Worm (Caenorhabditis elegans) whole organism, young adult: Measurements from ENCODE around the gene F32D1.3.

Experiments used
- hrde-1 ChIP-seq: sonication (generic microtip); optimal IDR thresholded peaks from 2 replicates; lab custom pipeline; 2016; ENCODE audit warnings: missing genetic modification characterization, mild to moderate bottlenecking, missing compliant biosample characterization, moderate library complexity, missing genotype, missing genetic modification reagents, borderline replicate concordance
- lin-35 ChIP-seq, 3 experiments: fragments of 150-350 bp in 2 of 3; sonication (generic microtip) in 1 of 3; optimal IDR thresholded peaks; 2 replicates each; lab custom pipeline; 2014 to 2018; ENCODE audit warnings: missing biosample characterization in 3 of 3, missing genetic modification characterization in 3 of 3, missing genetic modification reagents in 3 of 3
- sea-2 ChIP-seq: fragments of 200-800 bp; sonication (Bioruptor generic); IDR thresholded peaks from 2 replicates; pipeline ENCODE4 v1.3.6; 2022; ENCODE audit warnings: missing genetic modification characterization, missing compliant biosample characterization
- snpc-1.3 ChIP-seq: sonication (generic microtip); optimal IDR thresholded peaks from 2 replicates; lab custom pipeline; 2017; ENCODE audit warnings: missing genetic modification characterization, mild to moderate bottlenecking, missing compliant biosample characterization, antibody characterized with exemption, moderate library complexity, missing genotype, missing genetic modification reagents; ENCODE audit not compliant: insufficient read depth
- ztf-26 ChIP-seq: sonication (generic microtip); optimal IDR thresholded peaks from 2 replicates; lab custom pipeline; 2017; ENCODE audit warnings: missing genetic modification characterization, missing compliant biosample characterization

ce11 chrV:4319867-4320266 is 41.5 kb downstream of the F32D1.3 start, which contains the start of gene ZC132.9:
- TF ChIP-seq hrde-1 (tag; lab: Kevin White, UChicago) (no peak), sea-2 (no peak), snpc-1.3 (no peak), ztf-26 (tag; lab: Kevin White, UChicago) (no peak), lin-35 (GFP tag; optimal IDR thresholded peaks at IDR 0.05; lab: Kevin White, UChicago) (no peak)
